Fruit fly (Drosophila melanogaster) whole organism, prepupa: ENCODE measurements around the gene Ssdp.

Experiments
- CG10669 ChIP-seq: fragments of 200-800 bp; sonication (Bioruptor generic); optimal IDR thresholded peaks from 3 replicates; lab custom pipeline; 2018; ENCODE audit warnings: missing biosample characterization, mild to moderate bottlenecking, missing genetic modification characterization, moderate library complexity
- CG11294 ChIP-seq: fragments of 200-800 bp; sonication (Bioruptor generic); IDR thresholded peaks from 2 replicates; pipeline ENCODE4 v1.3.6; 2022; ENCODE audit warnings: missing biosample characterization, missing genetic modification characterization
- CG11762 ChIP-seq: fragments of 200-800 bp; sonication (Bioruptor generic); optimal IDR thresholded peaks from 3 replicates; lab custom pipeline; 2016; ENCODE audit warnings: missing biosample characterization, missing genetic modification characterization; ENCODE audit not compliant: insufficient read depth
- CG15336 ChIP-seq: fragments of 200-800 bp; sonication (Bioruptor generic); IDR thresholded peaks from 2 replicates; pipeline ENCODE4 v1.3.6; 2022; ENCODE audit warnings: missing biosample characterization, missing genetic modification characterization
- CG3032 ChIP-seq: fragments of 200-800 bp; optimal IDR thresholded peaks from 2 replicates; lab custom pipeline; 2019; ENCODE audit warnings: missing biosample characterization, mild to moderate bottlenecking, missing genetic modification characterization, moderate library complexity
- CG31627 ChIP-seq: fragments of 200-800 bp; sonication (Bioruptor generic); optimal IDR thresholded peaks from 3 replicates; lab custom pipeline; 2016; ENCODE audit warnings: missing biosample characterization, missing genetic modification characterization
- CG32006 ChIP-seq: fragments of 200-800 bp; sonication (Bioruptor generic); optimal IDR thresholded peaks from 3 replicates; lab custom pipeline; 2017; ENCODE audit warnings: missing biosample characterization, mild to moderate bottlenecking, missing genetic modification characterization
- CG34406 ChIP-seq: fragments of 200-800 bp; sonication (Bioruptor generic); optimal IDR thresholded peaks from 3 replicates; lab custom pipeline; 2016; ENCODE audit warnings: missing biosample characterization, missing genetic modification characterization
- CG3919 ChIP-seq: fragments of 200-800 bp; sonication (Bioruptor generic); optimal IDR thresholded peaks from 3 replicates; lab custom pipeline; 2016; ENCODE audit warnings: missing biosample characterization, missing genetic modification characterization
- CG6163 ChIP-seq: fragments of 200-800 bp; sonication (Bioruptor generic); IDR thresholded peaks from 3 replicates; pipeline ENCODE4 v1.3.6; 2022; ENCODE audit warnings: missing biosample characterization, missing genetic modification characterization
- CG6808 ChIP-seq: fragments of 200-800 bp; sonication (Bioruptor generic); optimal IDR thresholded peaks from 3 replicates; lab custom pipeline; 2017; ENCODE audit warnings: missing biosample characterization, missing genetic modification characterization, mild to moderate bottlenecking, moderate library complexity, missing genetic modification reagents
- CG7368 ChIP-seq: fragments of 200-800 bp; sonication (Bioruptor generic); optimal IDR thresholded peaks from 3 replicates; lab custom pipeline; 2016; ENCODE audit warnings: missing biosample characterization, missing genetic modification characterization
- CG8319 ChIP-seq: fragments of 200-800 bp; sonication (Bioruptor generic); optimal IDR thresholded peaks from 3 replicates; lab custom pipeline; 2016; ENCODE audit warnings: missing biosample characterization, missing genetic modification characterization
- CG8632 ChIP-seq: fragments of 200-800 bp; sonication (Bioruptor generic); optimal IDR thresholded peaks from 3 replicates; lab custom pipeline; 2016; ENCODE audit warnings: missing biosample characterization, missing genetic modification characterization
- CG9139 ChIP-seq: fragments of 200-800 bp; sonication (Bioruptor generic); optimal IDR thresholded peaks from 3 replicates; lab custom pipeline; 2017; ENCODE audit warnings: missing biosample characterization, mild to moderate bottlenecking, missing genetic modification characterization
- Eip78C ChIP-seq: fragments of 200-800 bp; sonication (Bioruptor generic); peaks from one replicate; lab custom pipeline; 2016; ENCODE audit warnings: missing biosample characterization, missing genetic modification characterization
- Ets21C ChIP-seq: fragments of 200-800 bp; sonication (Bioruptor generic); optimal IDR thresholded peaks from 3 replicates; lab custom pipeline; 2016; ENCODE audit warnings: missing biosample characterization, missing genetic modification characterization
- Ets96B ChIP-seq: fragments of 200-800 bp; optimal IDR thresholded peaks from 2 replicates; lab custom pipeline; 2019; ENCODE audit warnings: missing biosample characterization, mild to moderate bottlenecking, missing genetic modification characterization, moderate library complexity
- Hr38 ChIP-seq: sonication (Bioruptor generic); optimal IDR thresholded peaks from 2 replicates; lab custom pipeline; 2016; ENCODE audit warnings: missing biosample characterization, missing genetic modification characterization
- Hr39 ChIP-seq: fragments of 200-800 bp; sonication (Bioruptor generic); optimal IDR thresholded peaks from 2 replicates; lab custom pipeline; 2016; ENCODE audit warnings: missing biosample characterization, missing genetic modification characterization
- Hr4 ChIP-seq: fragments of 200-800 bp; sonication (Bioruptor generic); optimal IDR thresholded peaks from 3 replicates; lab custom pipeline; 2016; ENCODE audit warnings: missing biosample characterization, missing genetic modification characterization
- Lpt ChIP-seq: fragments of 200-800 bp; sonication (Bioruptor generic); optimal IDR thresholded peaks from 3 replicates; lab custom pipeline; 2016; ENCODE audit warnings: missing biosample characterization, missing genetic modification characterization
- Met ChIP-seq: fragments of 200-800 bp; sonication (Bioruptor generic); optimal IDR thresholded peaks from 3 replicates; lab custom pipeline; 2016; ENCODE audit warnings: missing biosample characterization, missing genetic modification characterization
- OdsH ChIP-seq: fragments of 200-800 bp; sonication (Bioruptor generic); optimal IDR thresholded peaks from 3 replicates; lab custom pipeline; 2016; ENCODE audit warnings: missing biosample characterization, missing genetic modification characterization
- Sox102F ChIP-seq: fragments of 200-800 bp; sonication (Bioruptor generic); optimal IDR thresholded peaks from 2 replicates; lab custom pipeline; 2016; ENCODE audit warnings: missing biosample characterization, mild to moderate bottlenecking, missing genetic modification characterization
- Sox14 ChIP-seq: fragments of 200-800 bp; sonication (Bioruptor generic); optimal IDR thresholded peaks from 3 replicates; lab custom pipeline; 2016; ENCODE audit warnings: missing biosample characterization, missing genetic modification characterization
- Sox15 ChIP-seq: fragments of 200-800 bp; sonication (Bioruptor generic); optimal IDR thresholded peaks from 3 replicates; lab custom pipeline; 2016; ENCODE audit warnings: missing biosample characterization, missing genetic modification characterization
- achi ChIP-seq: fragments of 200-800 bp; sonication (Bioruptor generic); optimal IDR thresholded peaks from 3 replicates; lab custom pipeline; 2016; ENCODE audit warnings: missing biosample characterization, missing genetic modification characterization
- acj6 ChIP-seq: fragments of 200-800 bp; sonication (Bioruptor generic); optimal IDR thresholded peaks from 3 replicates; lab custom pipeline; 2016; ENCODE audit warnings: missing biosample characterization, missing genetic modification characterization
- cyc ChIP-seq: fragments of 200-800 bp; sonication (Bioruptor generic); optimal IDR thresholded peaks from 3 replicates; lab custom pipeline; 2016; ENCODE audit warnings: missing biosample characterization, missing genetic modification characterization
- dac ChIP-seq: fragments of 200-800 bp; sonication (Bioruptor generic); optimal IDR thresholded peaks from 2 replicates; lab custom pipeline; 2017; ENCODE audit warnings: missing biosample characterization, mild to moderate bottlenecking, missing genetic modification characterization
- dsx ChIP-seq: fragments of 200-800 bp; optimal IDR thresholded peaks from 3 replicates; lab custom pipeline; 2019; ENCODE audit warnings: missing biosample characterization, mild to moderate bottlenecking, missing genetic modification characterization, moderate library complexity; ENCODE audit not compliant: poor library complexity, severe bottlenecking
- eg ChIP-seq: fragments of 200-800 bp; sonication (Bioruptor generic); IDR thresholded peaks from 3 replicates; pipeline ENCODE4 v1.3.6; 2022; ENCODE audit warnings: missing biosample characterization, missing genetic modification characterization
- esn ChIP-seq: fragments of 200-800 bp; sonication (Bioruptor generic); optimal IDR thresholded peaks from 2 replicates; lab custom pipeline; 2016; ENCODE audit warnings: missing biosample characterization, mild to moderate bottlenecking, missing genetic modification characterization, moderate library complexity
- fd85E ChIP-seq: fragments of 200-800 bp; sonication (Bioruptor generic); optimal IDR thresholded peaks from 3 replicates; lab custom pipeline; 2016; ENCODE audit warnings: missing biosample characterization, missing genetic modification characterization
- net ChIP-seq: fragments of 200-800 bp; sonication (Bioruptor generic); optimal IDR thresholded peaks from 3 replicates; lab custom pipeline; 2016; ENCODE audit warnings: missing biosample characterization, missing genetic modification characterization
- salr ChIP-seq, 2 experiments: fragments of 200-800 bp; sonication (Bioruptor generic); optimal IDR thresholded peaks; 3 replicates each; lab custom pipeline; 2016 to 2018; ENCODE audit warnings: missing biosample characterization in 2 of 2, missing genetic modification characterization in 2 of 2, mild to moderate bottlenecking in 1 of 2
- spab ChIP-seq: fragments of 200-800 bp; sonication (Bioruptor generic); optimal IDR thresholded peaks from 2 replicates; lab custom pipeline; 2017; ENCODE audit warnings: missing biosample characterization, mild to moderate bottlenecking, missing genetic modification characterization, missing genetic modification reagents
- ss ChIP-seq, 2 experiments: fragments of 200-800 bp; sonication (Bioruptor generic); optimal IDR thresholded peaks; 2 replicates in 1 of 2; 3 replicates in 1 of 2; lab custom pipeline; 2017 to 2018; ENCODE audit warnings: mild to moderate bottlenecking in 2 of 2, missing biosample characterization in 2 of 2, missing genetic modification characterization in 2 of 2, moderate library complexity in 1 of 2
- topi ChIP-seq: fragments of 200-800 bp; sonication (Bioruptor generic); optimal IDR thresholded peaks from 3 replicates; lab custom pipeline; 2016; ENCODE audit warnings: missing biosample characterization, missing genetic modification characterization
- vri ChIP-seq: fragments of 200-800 bp; sonication (Bioruptor generic); optimal IDR thresholded peaks from 3 replicates; lab custom pipeline; 2016; ENCODE audit warnings: missing biosample characterization, mild to moderate bottlenecking, missing genetic modification characterization

The Ssdp gene

DNA sequence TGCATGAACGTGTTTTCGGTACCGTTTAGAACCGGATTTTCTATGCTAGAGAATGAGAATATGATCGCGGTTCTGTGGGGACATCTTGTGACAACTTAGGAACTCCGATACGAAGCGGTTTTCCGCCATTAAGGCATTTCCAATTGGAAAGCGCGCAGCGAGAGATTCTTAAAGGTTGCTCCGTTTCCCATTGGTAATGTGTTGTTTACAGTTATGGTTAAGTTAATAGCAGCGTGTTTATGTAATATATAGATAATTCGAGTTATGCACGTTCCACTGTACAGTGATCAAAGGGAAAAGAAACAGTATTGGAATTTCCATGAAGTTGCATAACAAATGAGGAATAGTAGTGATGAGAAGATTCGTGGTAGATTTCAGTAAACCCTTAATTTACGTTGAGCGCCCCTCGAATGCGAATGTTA is 30.5 kb downstream of the Ssdp start (continued):
- TF ChIP-seq Hr38 (GFP tag; lab: Kevin White, UChicago) (no peak), salr (GFP tag; optimal IDR thresholded peaks at IDR 0.05; lab: Kevin White, UChicago) (peak in 1 of 2 experiments; percentile 22), CG34406 (GFP tag; lab: Kevin White, UChicago) (peak; percentile 2), ss (GFP tag; optimal IDR thresholded peaks at IDR 0.05; lab: Kevin White, UChicago) (peak in 1 of 2 experiments; percentile 14), Sox15 (GFP tag; lab: Kevin White, UChicago) (no peak), CG11294 (no peak), acj6 (GFP tag; lab: Kevin White, UChicago) (peak; percentile 26), Eip78C (GFP tag; lab: Kevin White, UChicago) (peak; percentile 89), spab (no peak), Sox102F (GFP tag; lab: Kevin White, UChicago) (peak; percentile 10), CG6163 (GFP tag; lab: Robert Waterston, UW) (0 out of 3 replicates have a peak, but pooled peaks have one; percentile 27), CG31627 (GFP tag; lab: Kevin White, UChicago) (peak; percentile 56), dsx (GFP tag; lab: Kevin White, UChicago) (no peak), cyc (GFP tag; lab: Kevin White, UChicago) (peak; percentile 14), CG32006 (GFP tag; lab: Kevin White, UChicago) (peak; percentile 44), CG8319 (GFP tag; lab: Kevin White, UChicago) (no peak), net (GFP tag; lab: Kevin White, UChicago) (peak; percentile 2)
- TF ChIP-seq, all 60 proteins: peak for 35

DNA sequence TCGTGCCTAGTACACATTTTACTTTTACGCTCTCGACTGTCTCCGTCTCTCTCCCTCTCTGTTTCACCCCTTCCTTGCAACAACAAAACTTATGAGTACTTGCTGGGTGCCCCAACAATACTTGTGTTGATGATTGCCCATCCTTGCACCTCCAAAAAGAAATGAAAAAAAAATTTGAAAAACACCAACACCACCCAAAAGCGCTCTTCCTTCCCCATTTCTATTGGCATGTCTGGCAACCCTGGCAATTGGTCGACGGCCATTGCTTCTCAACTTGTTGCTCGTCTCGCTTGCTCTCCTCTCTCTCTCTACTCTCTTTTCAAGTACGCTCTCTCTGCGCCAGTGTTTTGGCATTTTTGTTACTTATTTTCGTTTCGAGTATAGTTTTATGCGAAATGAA is 31.0 kb downstream of the Ssdp start:
- TF ChIP-seq topi = peak; percentile 32
- TF ChIP-seq CG7368 (GFP tag; lab: Kevin White, UChicago) = peak; percentile 59
- TF ChIP-seq Sox14 = peak; percentile 38
- TF ChIP-seq Hr4 (GFP tag; lab: Kevin White, UChicago) = peak; percentile 11
- peak; percentile 33 for TF ChIP-seq OdsH (GFP tag; lab: Kevin White, UChicago)
- TF ChIP-seq CG15336 = 0 out of 2 replicates have a peak, but pooled peaks have one; percentile 10
- TF ChIP-seq fd85E = no peak
- TF ChIP-seq CG31627 (GFP tag; lab: Kevin White, UChicago) = peak; percentile 29
- peak; percentile 25 for TF ChIP-seq Hr39 (GFP tag; lab: Kevin White, UChicago)
- peak; percentile 45; the same call in 2 of the 3 replicates for TF ChIP-seq CG6163 (GFP tag; lab: Robert Waterston, UW)
- TF ChIP-seq achi = peak; percentile 35
- peak; percentile 36 for TF ChIP-seq CG8632
- peak; percentile 1 for TF ChIP-seq acj6 (GFP tag; lab: Kevin White, UChicago)
- TF ChIP-seq CG32006 (GFP tag; lab: Kevin White, UChicago) = peak; percentile 18
- TF ChIP-seq dsx (GFP tag; lab: Kevin White, UChicago) = peak; percentile 19
- TF ChIP-seq Lpt (GFP tag; lab: Kevin White, UChicago) = peak; percentile 23
- peak; percentile 14 for TF ChIP-seq Met (GFP tag; lab: Kevin White, UChicago)
- peak; percentile 33 for TF ChIP-seq Sox102F (GFP tag; lab: Kevin White, UChicago)
- peak; percentile 39 for TF ChIP-seq net (GFP tag; lab: Kevin White, UChicago)
- TF ChIP-seq eg (GFP tag; lab: Robert Waterston, UW) = peak; percentile 47; the same call in 2 of the 3 replicates
- no peak for TF ChIP-seq CG11294
- peak; percentile 58 for TF ChIP-seq CG6808 (GFP tag; lab: Kevin White, UChicago)
- TF ChIP-seq CG3032 (tag; lab: Kevin White, UChicago) = no peak
- peak; percentile 49 for TF ChIP-seq esn (GFP tag; lab: Kevin White, UChicago)
- no peak for TF ChIP-seq CG10669 (GFP tag; lab: Kevin White, UChicago)
- peak in 1 of 2 experiments; percentile 12 for TF ChIP-seq ss (GFP tag; optimal IDR thresholded peaks at IDR 0.05; lab: Kevin White, UChicago)
- no peak for TF ChIP-seq Hr38 (GFP tag; lab: Kevin White, UChicago)
- peak; percentile 52 for TF ChIP-seq CG34406 (GFP tag; lab: Kevin White, UChicago)
- TF ChIP-seq CG9139 (GFP tag; lab: Kevin White, UChicago) = peak; percentile 25
- TF ChIP-seq CG11762 (GFP tag; lab: Kevin White, UChicago) = peak; percentile 5
- TF ChIP-seq CG3919 (GFP tag; lab: Kevin White, UChicago) = peak; percentile 54
- no peak for TF ChIP-seq dac (GFP tag; lab: Kevin White, UChicago)
- peak; percentile 4 for TF ChIP-seq vri (GFP tag; lab: Kevin White, UChicago)
- TF ChIP-seq Ets96B (tag; lab: Kevin White, UChicago) = no peak
- TF ChIP-seq Ets21C = no peak
